Worm (Caenorhabditis elegans): Measurements from ENCODE around the gene F26F2.13.

The F26F2.13 gene

DNA sequence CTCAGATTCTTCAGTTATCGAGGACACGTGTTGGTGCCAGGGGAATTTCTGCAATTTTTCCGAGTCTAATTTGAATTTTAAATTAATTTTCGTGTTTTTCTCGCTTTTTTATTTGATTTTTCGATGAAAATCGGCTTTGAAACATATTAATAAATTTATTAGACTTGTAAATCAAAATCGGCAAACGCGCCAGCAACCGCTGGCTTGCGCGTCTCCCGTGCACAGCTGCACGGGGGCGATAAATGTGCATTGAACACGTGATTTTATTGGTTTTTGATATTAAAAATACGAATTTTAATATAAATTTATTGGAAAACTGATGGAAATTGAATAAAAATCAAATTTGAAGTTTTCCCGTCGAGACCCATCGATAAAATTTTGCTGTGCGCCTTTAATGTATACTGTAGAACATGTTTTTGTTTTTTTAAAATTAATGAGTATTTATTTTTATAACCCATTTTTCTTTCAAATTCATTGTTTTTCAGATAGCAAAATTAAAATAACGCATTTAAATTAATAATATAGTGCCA is 16.4 kb downstream of the F26F2.13 start, which contains the start of gene F26F2.7 (continued):
- TF ChIP-seq atf-7 (tag; optimal IDR thresholded peaks at IDR 0.05): peak; percentile 83
- TF ChIP-seq sdz-38 (tag; optimal IDR thresholded peaks at IDR 0.05): no peak
- no peak for TF ChIP-seq nfya-2 (GFP tag; IDR thresholded peaks at IDR 0.05)
- no peak for TF ChIP-seq ceh-58 (GFP tag; IDR thresholded peaks at IDR 0.05)
- TF ChIP-seq snpc-4 (GFP tag; optimal IDR thresholded peaks at IDR 0.05): no peak
- peak in 3 of 4 experiments; percentile 26 to 85 (median 79) for TF ChIP-seq snpc-4 (tag; optimal IDR thresholded peaks at IDR 0.05)
- peak; percentile 34 for TF ChIP-seq chd-7 (tag; optimal IDR thresholded peaks at IDR 0.05)
- TF ChIP-seq K11D2.4 (GFP tag; IDR thresholded peaks at IDR 0.05): peak; percentile 79
- no peak for TF ChIP-seq ama-1 (optimal IDR thresholded peaks at IDR 0.05)
- no peak for TF ChIP-seq ama-1 (GFP tag; optimal IDR thresholded peaks at IDR 0.05)
- TF ChIP-seq hrde-1 (tag; optimal IDR thresholded peaks at IDR 0.05; ENCODE audit: borderline replicate concordance): no peak
- no peak for TF ChIP-seq Y53F4B.3 (GFP tag; IDR thresholded peaks at IDR 0.05)
- no peak for TF ChIP-seq F39B2.1 (GFP tag; IDR thresholded peaks at IDR 0.05)
- TF ChIP-seq fkh-3 (tag; optimal IDR thresholded peaks at IDR 0.05): no peak
- peak; percentile 29 for TF ChIP-seq somi-1 (GFP tag; optimal IDR thresholded peaks at IDR 0.05)
- no peak for TF ChIP-seq ceh-100 (GFP tag; IDR thresholded peaks at IDR 0.05)
- peak; percentile 50; the same call in 1 of the 2 replicates for TF ChIP-seq C17E4.6 (GFP tag; IDR thresholded peaks at IDR 0.05)
- TF ChIP-seq egl-44 (GFP tag; IDR thresholded peaks at IDR 0.05): no peak
- TF ChIP-seq F10E7.11 (tag; optimal IDR thresholded peaks at IDR 0.05): peak; percentile 30
- peak; percentile 92 for TF ChIP-seq attf-5 (GFP tag; optimal IDR thresholded peaks at IDR 0.05)
- no peak for TF ChIP-seq F52B5.7 (tag; optimal IDR thresholded peaks at IDR 0.05)
- no peak for TF ChIP-seq ztf-28 (GFP tag; IDR thresholded peaks at IDR 0.05)
- no peak for TF ChIP-seq bed-1 (GFP tag; IDR thresholded peaks at IDR 0.05)
- peak; percentile 89 for TF ChIP-seq ekl-4 (GFP tag; IDR thresholded peaks at IDR 0.05)
- TF ChIP-seq him-1 (tag; optimal IDR thresholded peaks at IDR 0.05): peak; percentile 77
- TF ChIP-seq Y95B8A.8 (GFP tag; IDR thresholded peaks at IDR 0.05): peak; percentile 82; the same call in 1 of the 2 replicates
- no peak for TF ChIP-seq T26A5.8 (tag; optimal IDR thresholded peaks at IDR 0.05)
- peak; percentile 57 for TF ChIP-seq efl-1 (GFP tag; optimal IDR thresholded peaks at IDR 0.05)
- TF ChIP-seq repo-1 (tag; optimal IDR thresholded peaks at IDR 0.05): peak; percentile 89
- TF ChIP-seq B0035.1 (tag; optimal IDR thresholded peaks at IDR 0.05): peak; percentile 56
- peak in 2 of 3 experiments; percentile 4 to 82 for TF ChIP-seq lin-35 (GFP tag; optimal IDR thresholded peaks at IDR 0.05)
- no peak for TF ChIP-seq dpff-1 (tag; optimal IDR thresholded peaks at IDR 0.05)
- TF ChIP-seq ztf-18 (tag; optimal IDR thresholded peaks at IDR 0.05): peak; percentile 99
- no peak for TF ChIP-seq let-526 (GFP tag; IDR thresholded peaks at IDR 0.05)
- peak; percentile 79 for TF ChIP-seq hmg-20 (GFP tag; IDR thresholded peaks at IDR 0.05)
- TF ChIP-seq nhr-179 (tag; optimal IDR thresholded peaks at IDR 0.05): no peak
- peak; percentile 98 for TF ChIP-seq dox-1 (GFP tag; IDR thresholded peaks at IDR 0.05)
- TF ChIP-seq F49E8.2 (tag; optimal IDR thresholded peaks at IDR 0.05; ENCODE audit: insufficient read depth): no peak
- no peak; the same call in 1 of the 2 replicates for TF ChIP-seq nfyb-1 (GFP tag; IDR thresholded peaks at IDR 0.05)
- TF ChIP-seq K12H6.12 (tag; optimal IDR thresholded peaks at IDR 0.05): peak; percentile 71
- TF ChIP-seq ztf-22 (GFP tag; optimal IDR thresholded peaks at IDR 0.05): no peak
- TF ChIP-seq mel-28 (tag; optimal IDR thresholded peaks at IDR 0.05; ENCODE audit: borderline replicate concordance): no peak
- TF ChIP-seq unc-62 (GFP tag; optimal IDR thresholded peaks at IDR 0.05): no peak
- TF ChIP-seq lsy-27 (tag; optimal IDR thresholded peaks at IDR 0.05; ENCODE audit: borderline replicate concordance, insufficient read depth): no peak
- no peak for TF ChIP-seq aptf-2 (GFP tag; conservative IDR thresholded peaks at IDR 0.05)
- peak; percentile 76 for TF ChIP-seq ztf-26 (tag; optimal IDR thresholded peaks at IDR 0.05)
- TF ChIP-seq T07F8.4 (tag; optimal IDR thresholded peaks at IDR 0.05): no peak
- 0 out of 2 replicates have a peak, but pooled peaks have one; percentile 37 for TF ChIP-seq cebp-1 (GFP tag; IDR thresholded peaks at IDR 0.05)
- peak; percentile 89 for TF ChIP-seq cebp-1 (tag; optimal IDR thresholded peaks at IDR 0.05)

All from whole organism, young adult.